Worm (Caenorhabditis elegans): ENCODE data around the gene ZK1128.1.

ce11 chrIII:10154993-10155392 is 40.4 kb upstream of the ZK1128.1 start:
- TF ChIP-seq B0035.1 (tag; optimal IDR thresholded peaks at IDR 0.05) (no peak), ama-1 (optimal IDR thresholded peaks at IDR 0.05) (no peak), ama-1 (GFP tag; optimal IDR thresholded peaks at IDR 0.05) (no peak), ztf-6 (GFP tag; IDR thresholded peaks at IDR 0.05) (no peak)
